Worm (Caenorhabditis elegans) whole organism, L2 larva: ENCODE data around the gene nspc-5.

Source experiments
- C34F6.9 ChIP-seq: fragments of 150-350 bp; optimal IDR thresholded peaks from 2 replicates; lab custom pipeline; 2014; ENCODE audit warnings: missing biosample characterization, missing genetic modification characterization
- F13H6.1 ChIP-seq: sonication (generic microtip); optimal IDR thresholded peaks from 2 replicates; lab custom pipeline; 2016; ENCODE audit warnings: missing genetic modification characterization, missing compliant biosample characterization
- R02D3.7 ChIP-seq: fragments of 150-350 bp; optimal IDR thresholded peaks from 2 replicates; lab custom pipeline; 2014; ENCODE audit warnings: missing biosample characterization, missing genetic modification characterization
- Y55F3AM.14 ChIP-seq: fragments of 200-800 bp; sonication (Bioruptor generic); optimal IDR thresholded peaks from 2 replicates; lab custom pipeline; 2018; ENCODE audit warnings: mild to moderate bottlenecking, missing genetic modification characterization, missing compliant biosample characterization
- alr-1 ChIP-seq: fragments of 150-350 bp; optimal IDR thresholded peaks from 2 replicates; lab custom pipeline; 2014; ENCODE audit warnings: missing biosample characterization, missing genetic modification characterization
- aly-2 ChIP-seq: fragments of 150-350 bp; optimal IDR thresholded peaks from 2 replicates; lab custom pipeline; 2014; ENCODE audit warnings: missing biosample characterization, missing genetic modification characterization
- ama-1 ChIP-seq: fragments of 150-350 bp; optimal IDR thresholded peaks from 2 replicates; lab custom pipeline; 2018; ENCODE audit warnings: inconsistent platforms
- blmp-1 ChIP-seq: sonication (generic microtip); optimal IDR thresholded peaks from 2 replicates; lab custom pipeline; 2017; ENCODE audit warnings: missing genetic modification characterization, mild to moderate bottlenecking, missing compliant biosample characterization, antibody characterized with exemption, moderate library complexity; ENCODE audit not compliant: insufficient read depth
- ceh-16 ChIP-seq: fragments of 150-350 bp; optimal IDR thresholded peaks from 2 replicates; lab custom pipeline; 2014; ENCODE audit warnings: missing biosample characterization, missing genetic modification characterization
- ceh-82 ChIP-seq: fragments of 150-350 bp; optimal IDR thresholded peaks from 2 replicates; lab custom pipeline; 2014; ENCODE audit warnings: missing biosample characterization, missing genetic modification characterization
- crh-2 ChIP-seq: sonication (generic microtip); optimal IDR thresholded peaks from 2 replicates; lab custom pipeline; 2017; ENCODE audit warnings: missing biosample characterization, missing genetic modification characterization
- dmd-4 ChIP-seq: sonication (generic microtip); optimal IDR thresholded peaks from 2 replicates; lab custom pipeline; 2017; ENCODE audit warnings: missing biosample characterization, missing genetic modification characterization
- elt-3 ChIP-seq: sonication (generic microtip); optimal IDR thresholded peaks from 2 replicates; lab custom pipeline; 2017; ENCODE audit warnings: missing biosample characterization, missing genetic modification characterization
- fos-1 ChIP-seq: fragments of 150-350 bp; optimal IDR thresholded peaks from 2 replicates; lab custom pipeline; 2014; ENCODE audit warnings: missing biosample characterization, missing genetic modification characterization
- gmeb-1 ChIP-seq: fragments of 150-350 bp; optimal IDR thresholded peaks from 2 replicates; lab custom pipeline; 2014; ENCODE audit warnings: missing biosample characterization, missing genetic modification characterization
- lin-13 ChIP-seq: fragments of 150-350 bp; optimal IDR thresholded peaks from 2 replicates; lab custom pipeline; 2014; ENCODE audit warnings: missing biosample characterization, missing genetic modification reagents, missing genetic modification characterization
- lsy-2 ChIP-seq, 2 experiments: fragments of 150-350 bp in 1 of 2; sonication (generic microtip) in 1 of 2; optimal IDR thresholded peaks; 2 replicates each; lab custom pipeline; 2014 to 2017; ENCODE audit warnings: missing biosample characterization in 2 of 2, missing genetic modification characterization in 2 of 2
- mab-5 ChIP-seq: fragments of 150-350 bp; optimal IDR thresholded peaks from 2 replicates; lab custom pipeline; 2014; ENCODE audit warnings: missing biosample characterization, missing genetic modification characterization
- mbf-1 ChIP-seq: sonication (generic microtip); optimal IDR thresholded peaks from 2 replicates; lab custom pipeline; 2017; ENCODE audit warnings: missing biosample characterization, missing genetic modification characterization
- mdl-1 ChIP-seq, 2 experiments: fragments of 150-350 bp in 1 of 2; sonication (generic microtip) in 1 of 2; optimal IDR thresholded peaks; 2 replicates each; lab custom pipeline; 2017; ENCODE audit warnings: missing biosample characterization in 2 of 2, missing genetic modification characterization in 2 of 2
- nhr-10 ChIP-seq: sonication (generic microtip); optimal IDR thresholded peaks from 2 replicates; lab custom pipeline; 2017; ENCODE audit warnings: missing biosample characterization, missing genetic modification characterization
- nhr-11 ChIP-seq: fragments of 150-350 bp; optimal IDR thresholded peaks from 2 replicates; lab custom pipeline; 2014; ENCODE audit warnings: missing biosample characterization, missing genetic modification characterization
- nhr-12 ChIP-seq: fragments of 150-350 bp; optimal IDR thresholded peaks from 2 replicates; lab custom pipeline; 2014; ENCODE audit warnings: missing biosample characterization, missing genetic modification characterization
- nhr-21 ChIP-seq: fragments of 150-350 bp; optimal IDR thresholded peaks from 2 replicates; lab custom pipeline; 2014; ENCODE audit warnings: missing biosample characterization, missing genetic modification characterization
- nhr-23 ChIP-seq: fragments of 150-350 bp; optimal IDR thresholded peaks from 2 replicates; lab custom pipeline; 2014; ENCODE audit warnings: missing biosample characterization, missing genetic modification reagents, missing genetic modification characterization
- nhr-25 ChIP-seq: fragments of 150-350 bp; sonication (generic microtip); optimal IDR thresholded peaks from 3 replicates; lab custom pipeline; 2014; ENCODE audit warnings: missing biosample characterization, missing genetic modification characterization
- nhr-6 ChIP-seq: fragments of 150-350 bp; optimal IDR thresholded peaks from 2 replicates; lab custom pipeline; 2014; ENCODE audit warnings: missing biosample characterization, missing genetic modification characterization
- nhr-77 ChIP-seq: fragments of 150-350 bp; optimal IDR thresholded peaks from 2 replicates; lab custom pipeline; 2014; ENCODE audit warnings: missing biosample characterization, missing genetic modification characterization
- peb-1 ChIP-seq: fragments of 150-350 bp; optimal IDR thresholded peaks from 2 replicates; lab custom pipeline; 2014; ENCODE audit warnings: missing biosample characterization, missing genetic modification characterization
- sem-4 ChIP-seq: fragments of 150-350 bp; optimal IDR thresholded peaks from 2 replicates; lab custom pipeline; 2014; ENCODE audit warnings: missing biosample characterization, missing genetic modification reagents, missing genetic modification characterization
- sma-3 ChIP-seq: sonication (generic microtip); optimal IDR thresholded peaks from 2 replicates; lab custom pipeline; 2016; ENCODE audit warnings: missing genetic modification reagents, missing genetic modification characterization, missing compliant biosample characterization
- sma-9 ChIP-seq, 2 experiments: fragments of 150-350 bp in 1 of 2; sonication (generic microtip) in 1 of 2; optimal IDR thresholded peaks; 2 replicates each; lab custom pipeline; 2014 to 2016; ENCODE audit warnings: missing genetic modification characterization in 2 of 2, mild to moderate bottlenecking in 1 of 2, missing biosample characterization in 1 of 2, missing compliant biosample characterization in 1 of 2, missing genetic modification reagents in 1 of 2, moderate library complexity in 1 of 2
- snpc-4 ChIP-seq: fragments of 150-350 bp; optimal IDR thresholded peaks from 2 replicates; lab custom pipeline; 2014; ENCODE audit warnings: missing biosample characterization, missing genetic modification characterization
- unc-39 ChIP-seq: fragments of 150-350 bp; optimal IDR thresholded peaks from 2 replicates; lab custom pipeline; 2014; ENCODE audit warnings: missing biosample characterization, missing genetic modification characterization
- zag-1 ChIP-seq: fragments of 150-350 bp; optimal IDR thresholded peaks from 2 replicates; lab custom pipeline; 2014; ENCODE audit warnings: missing biosample characterization, missing genetic modification characterization
- ztf-1 ChIP-seq: fragments of 200-800 bp; sonication (Bioruptor generic); conservative IDR thresholded peaks from 2 replicates; pipeline ENCODE4 v1.3.6; 2022; ENCODE audit warnings: missing genetic modification characterization, missing compliant biosample characterization
- ztf-4 ChIP-seq: fragments of 150-350 bp; optimal IDR thresholded peaks from 2 replicates; lab custom pipeline; 2014; ENCODE audit warnings: missing biosample characterization, missing genetic modification characterization

The nspc-5 gene

DNA sequence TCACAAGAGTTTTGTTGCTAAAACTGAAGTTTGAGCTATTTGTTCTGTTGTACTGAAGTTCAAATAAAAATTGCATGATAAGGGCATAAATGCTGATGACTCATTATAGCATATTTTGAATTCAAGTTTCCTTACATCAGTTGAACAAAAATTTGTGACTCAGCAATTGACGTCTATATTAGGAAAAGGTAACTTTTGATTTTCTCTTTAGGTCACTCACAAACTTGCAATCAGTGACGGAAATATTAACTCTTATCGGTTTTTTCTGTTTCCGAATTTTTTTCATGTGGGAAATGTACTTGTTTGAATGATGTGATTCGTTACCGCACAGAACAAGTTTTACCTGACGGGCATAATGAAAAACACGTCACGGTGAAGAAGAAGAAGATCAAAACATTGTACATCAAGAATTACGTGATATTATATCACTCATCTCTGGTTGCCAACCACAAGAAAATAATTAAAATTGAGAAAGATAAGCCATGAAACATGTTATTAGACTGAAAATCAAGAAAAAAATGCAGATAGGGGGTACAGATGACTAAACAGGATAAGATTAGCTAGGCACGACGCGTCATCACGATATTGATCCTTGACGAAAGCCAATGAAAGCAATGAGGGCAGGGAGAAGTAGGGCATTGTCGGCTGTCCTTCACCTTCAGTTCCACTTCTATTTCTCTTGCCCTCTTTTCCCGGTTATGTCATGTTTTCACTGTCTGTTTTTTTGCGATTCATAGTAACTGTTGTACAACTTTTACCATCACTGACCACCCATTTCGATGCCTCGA is 25.3 kb downstream of the nspc-5 start:
- TF ChIP-seq sma-3 (GFP tag; lab: Kevin White, UChicago) (peak; percentile 27), fos-1 (peak; percentile 75), alr-1 (no peak)

DNA sequence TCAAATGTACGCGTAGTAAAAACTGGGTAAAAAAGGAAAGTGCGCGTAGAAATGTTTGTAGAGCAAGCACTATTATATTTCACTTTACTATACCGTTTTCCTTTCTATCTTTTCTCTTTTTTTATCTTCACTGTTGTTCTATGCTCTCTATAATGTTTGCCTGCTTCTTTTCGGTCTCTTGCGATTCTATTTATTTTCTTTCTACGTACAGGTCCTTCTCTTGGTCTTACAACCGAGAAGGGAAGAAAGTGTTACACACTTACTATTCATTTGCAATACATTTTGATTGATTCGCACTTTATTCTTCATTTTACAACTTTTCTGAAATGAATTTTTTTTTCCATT is 25.9 kb downstream of the nspc-5 start:
- no peak for TF ChIP-seq R02D3.7 (tag; lab: Kevin White, UChicago)
- TF ChIP-seq Y55F3AM.14 (GFP tag; lab: Kevin White, UChicago): no peak
- TF ChIP-seq peb-1 (tag; lab: Kevin White, UChicago): no peak
- no peak for TF ChIP-seq C34F6.9 (tag; lab: Kevin White, UChicago)
- no peak for TF ChIP-seq nhr-23 (tag; lab: Kevin White, UChicago)
- no peak for TF ChIP-seq dmd-4
- peak; percentile 5 for TF ChIP-seq nhr-25
- TF ChIP-seq fos-1: peak; percentile 54
- no peak for TF ChIP-seq lin-13 (GFP tag; lab: Kevin White, UChicago)
- peak; percentile 67 for TF ChIP-seq blmp-1 (tag; lab: Kevin White, UChicago)
- TF ChIP-seq sma-9 (GFP tag; optimal IDR thresholded peaks at IDR 0.05; lab: Kevin White, UChicago): peak; percentile 11
- TF ChIP-seq sma-9 (tag; optimal IDR thresholded peaks at IDR 0.05; lab: Kevin White, UChicago): no peak
- no peak for TF ChIP-seq elt-3 (tag; lab: Kevin White, UChicago)
- no peak for TF ChIP-seq ztf-4 (tag; lab: Kevin White, UChicago)
- no peak for TF ChIP-seq nhr-12
- no peak for TF ChIP-seq aly-2 (tag; lab: Kevin White, UChicago)
- no peak for TF ChIP-seq unc-39 (tag; lab: Kevin White, UChicago)
- TF ChIP-seq ztf-1: no peak
- no peak for TF ChIP-seq crh-2 (tag; lab: Kevin White, UChicago)
- no peak for TF ChIP-seq mdl-1 (tag; optimal IDR thresholded peaks at IDR 0.05; lab: Kevin White, UChicago)
- no peak for TF ChIP-seq nhr-11 (tag; lab: Kevin White, UChicago)
- no peak for TF ChIP-seq nhr-10
- TF ChIP-seq mbf-1: no peak
- TF ChIP-seq ceh-82 (tag; lab: Kevin White, UChicago): no peak
- TF ChIP-seq nhr-21: no peak
- TF ChIP-seq mab-5 (tag; lab: Kevin White, UChicago): no peak
- TF ChIP-seq nhr-77 (tag; lab: Kevin White, UChicago): no peak
- TF ChIP-seq nhr-6 (tag; lab: Kevin White, UChicago): no peak
- no peak for TF ChIP-seq ama-1 (lab: Kevin White, UChicago)
- no peak for TF ChIP-seq sem-4
- no peak for TF ChIP-seq snpc-4 (tag; lab: Kevin White, UChicago)
- TF ChIP-seq ceh-16 (tag; lab: Kevin White, UChicago): no peak
- no peak for TF ChIP-seq zag-1 (tag; lab: Kevin White, UChicago)
- no peak for TF ChIP-seq alr-1
- peak; percentile 31 for TF ChIP-seq F13H6.1 (tag; lab: Kevin White, UChicago)
- peak; percentile 10 for TF ChIP-seq gmeb-1

- TF ChIP-seq mbf-1: no peak
- peak; percentile 32 to 60 for TF ChIP-seq mdl-1 (tag; optimal IDR thresholded peaks at IDR 0.05; lab: Kevin White, UChicago)
- peak; percentile 6 for TF ChIP-seq zag-1 (tag; lab: Kevin White, UChicago)
- TF ChIP-seq crh-2 (tag; lab: Kevin White, UChicago): no peak
- TF ChIP-seq C34F6.9 (tag; lab: Kevin White, UChicago): peak; percentile 25
- TF ChIP-seq sem-4: peak; percentile 3
- TF ChIP-seq sma-9 (GFP tag; optimal IDR thresholded peaks at IDR 0.05; lab: Kevin White, UChicago): no peak
- TF ChIP-seq sma-9 (tag; optimal IDR thresholded peaks at IDR 0.05; lab: Kevin White, UChicago): no peak
- peak; percentile 87 for TF ChIP-seq F13H6.1 (tag; lab: Kevin White, UChicago)
Measured at ce11 chrX:8565810-8566416, 27.4 kb downstream of the nspc-5 start.

- peak; percentile 9 for TF ChIP-seq nhr-21
- peak in 1 of 2 experiments; percentile 6 for TF ChIP-seq lsy-2 (tag; optimal IDR thresholded peaks at IDR 0.05; lab: Kevin White, UChicago)
- no peak for TF ChIP-seq mdl-1 (tag; optimal IDR thresholded peaks at IDR 0.05; lab: Kevin White, UChicago)
- TF ChIP-seq fos-1: peak; percentile 14
- TF ChIP-seq, all 48 proteins: peak for 3
Measured at ce11 chrX:8566521-8567032, 28.1 kb downstream of the nspc-5 start.
